Worm (Caenorhabditis elegans) whole organism, midembryonic: ENCODE measurements around the gene cuc-1.

ENCODE experiments used
- T22C8.4 ChIP-seq: fragments of 200-800 bp; sonication (Bioruptor generic); IDR thresholded peaks from 2 replicates; pipeline ENCODE4 v1.3.6; 2022; ENCODE audit warnings: missing genetic modification characterization, missing compliant biosample characterization
- cog-1 ChIP-seq: sonication (generic microtip); optimal IDR thresholded peaks from 2 replicates; lab custom pipeline; 2016; ENCODE audit warnings: missing genetic modification characterization, missing compliant biosample characterization
- flt-1 ChIP-seq: fragments of 200-800 bp; sonication (Bioruptor generic); IDR thresholded peaks from 2 replicates; pipeline ENCODE4 v1.3.6; 2022; ENCODE audit warnings: missing genetic modification characterization, missing compliant biosample characterization
- klf-2 ChIP-seq: fragments of 200-800 bp; sonication (Bioruptor generic); conservative IDR thresholded peaks from 2 replicates; pipeline ENCODE4 v1.3.6; 2022; ENCODE audit warnings: missing genetic modification reagents, missing genetic modification characterization, missing compliant biosample characterization
- med-1 ChIP-seq: sonication (generic microtip); optimal IDR thresholded peaks from 2 replicates; lab custom pipeline; 2017; ENCODE audit warnings: missing genetic modification characterization, mild to moderate bottlenecking, missing compliant biosample characterization, antibody characterized with exemption, missing genetic modification reagents; ENCODE audit not compliant: insufficient read depth
- ref-1 ChIP-seq: fragments of 200-800 bp; sonication (Bioruptor generic); conservative IDR thresholded peaks from 2 replicates; pipeline ENCODE4 v1.3.6; 2022; ENCODE audit warnings: missing genetic modification reagents, missing genetic modification characterization, missing compliant biosample characterization
- tab-1 ChIP-seq: fragments of 200-800 bp; sonication (Bioruptor generic); IDR thresholded peaks from 2 replicates; pipeline ENCODE4 v1.3.6; 2022; ENCODE audit warnings: missing genetic modification characterization, missing compliant biosample characterization
- ztf-23 ChIP-seq: fragments of 200-800 bp; sonication (Bioruptor generic); IDR thresholded peaks from 2 replicates; pipeline ENCODE4 v1.3.6; 2022; ENCODE audit warnings: missing genetic modification reagents, missing genetic modification characterization, missing compliant biosample characterization
- ztf-29 ChIP-seq: fragments of 200-800 bp; sonication (Bioruptor generic); IDR thresholded peaks from 2 replicates; pipeline ENCODE4 v1.3.6; 2022; ENCODE audit warnings: missing genetic modification reagents, missing genetic modification characterization, missing compliant biosample characterization

Gene cuc-1

DNA sequence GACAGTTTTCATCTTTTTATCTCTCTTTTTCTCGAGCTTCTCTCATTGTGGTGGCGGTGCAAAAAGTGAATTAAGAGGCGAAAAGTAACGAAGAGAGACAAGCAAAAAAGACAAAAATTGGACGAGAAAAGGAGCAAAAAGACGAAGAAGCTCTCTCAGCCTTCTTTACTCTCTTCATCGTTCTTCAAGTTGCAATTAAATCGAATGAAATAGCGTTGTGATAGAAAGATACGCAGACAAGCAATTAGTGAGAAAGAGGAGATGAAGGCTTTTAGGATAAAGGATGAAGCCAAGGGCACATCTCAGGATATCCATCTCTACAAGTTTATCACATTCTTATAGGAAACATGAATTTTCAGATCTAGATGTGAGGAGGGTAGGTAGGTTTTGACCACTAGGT, 12.6 kb downstream of the cuc-1 start:
- TF ChIP-seq med-1 (GFP tag; lab: Kevin White, UChicago), result no peak
- TF ChIP-seq T22C8.4 (GFP tag; lab: Robert Waterston, UW), result no peak
- TF ChIP-seq ztf-29 (GFP tag; lab: Robert Waterston, UW), result no peak
- TF ChIP-seq ref-1, result no peak
- no peak for TF ChIP-seq tab-1 (GFP tag; lab: Robert Waterston, UW)
- TF ChIP-seq klf-2 (GFP tag; lab: Robert Waterston, UW), result no peak
- TF ChIP-seq ztf-23 (GFP tag; lab: Robert Waterston, UW), result no peak
- no peak for TF ChIP-seq cog-1 (tag; lab: Kevin White, UChicago)
- no peak for TF ChIP-seq flt-1 (GFP tag; lab: Robert Waterston, UW)

ce11 chrIII:7843536-7843935, 17.2 kb downstream of the cuc-1 start, which contains the start of gene ZK652.8:
Gene ZK652.8, minus strand, starts transcription at chrIII:7843636.
- TF ChIP-seq ztf-29 (GFP tag; lab: Robert Waterston, UW), result no peak
- no peak for TF ChIP-seq cog-1 (tag; lab: Kevin White, UChicago)
- TF ChIP-seq tab-1 (GFP tag; lab: Robert Waterston, UW), result no peak
- no peak for TF ChIP-seq flt-1 (GFP tag; lab: Robert Waterston, UW)
- TF ChIP-seq T22C8.4 (GFP tag; lab: Robert Waterston, UW), result no peak
- TF ChIP-seq ref-1, result no peak
- TF ChIP-seq ztf-23 (GFP tag; lab: Robert Waterston, UW), result no peak
- no peak for TF ChIP-seq med-1 (GFP tag; lab: Kevin White, UChicago)
- TF ChIP-seq klf-2 (GFP tag; lab: Robert Waterston, UW), result no peak

DNA sequence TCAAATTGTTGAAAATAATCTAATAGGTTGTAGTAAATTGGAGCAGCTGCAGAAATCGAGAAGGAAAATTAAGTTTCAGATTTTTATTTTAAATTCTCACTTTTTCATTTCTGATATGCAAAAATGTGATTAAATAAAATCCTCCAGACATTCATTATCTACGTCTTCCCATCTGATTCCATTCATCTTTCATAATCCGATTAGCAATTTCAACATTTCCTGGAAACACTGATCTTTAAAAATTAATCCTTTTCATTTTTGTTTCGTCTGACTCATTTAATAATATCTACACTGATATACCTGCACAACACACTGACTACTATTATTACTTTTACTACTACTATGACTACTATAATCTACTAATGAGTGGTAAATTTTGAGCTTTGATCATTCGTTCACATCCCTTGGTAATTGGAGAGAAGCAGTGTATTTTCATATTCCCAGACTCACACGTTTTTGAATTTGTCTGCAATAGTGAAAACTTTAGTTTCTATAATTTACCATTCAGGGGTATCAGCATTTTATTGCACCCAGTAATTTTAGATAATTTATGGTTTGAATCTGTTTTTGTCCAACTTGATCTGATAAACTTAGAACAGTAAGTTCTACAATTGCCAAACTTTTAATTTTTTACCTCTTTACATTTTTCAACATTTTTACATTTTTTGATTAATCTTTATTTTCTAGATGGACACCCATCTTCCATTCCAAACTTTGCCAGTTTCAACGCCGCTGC, 21.7 kb downstream of the cuc-1 start, which contains the start of gene ceh-23:
TSS of gene ceh-23 (plus strand) at position 686 of the 736 bp plus-strand sequence.
- no peak for TF ChIP-seq tab-1 (GFP tag; lab: Robert Waterston, UW)
- no peak for TF ChIP-seq cog-1 (tag; lab: Kevin White, UChicago)
- TF ChIP-seq med-1 (GFP tag; lab: Kevin White, UChicago), result no peak
- no peak for TF ChIP-seq ztf-29 (GFP tag; lab: Robert Waterston, UW)
- no peak for TF ChIP-seq klf-2 (GFP tag; lab: Robert Waterston, UW)
- TF ChIP-seq ref-1, result no peak
- no peak for TF ChIP-seq T22C8.4 (GFP tag; lab: Robert Waterston, UW)
- no peak for TF ChIP-seq ztf-23 (GFP tag; lab: Robert Waterston, UW)
- TF ChIP-seq flt-1 (GFP tag; lab: Robert Waterston, UW), result no peak

DNA sequence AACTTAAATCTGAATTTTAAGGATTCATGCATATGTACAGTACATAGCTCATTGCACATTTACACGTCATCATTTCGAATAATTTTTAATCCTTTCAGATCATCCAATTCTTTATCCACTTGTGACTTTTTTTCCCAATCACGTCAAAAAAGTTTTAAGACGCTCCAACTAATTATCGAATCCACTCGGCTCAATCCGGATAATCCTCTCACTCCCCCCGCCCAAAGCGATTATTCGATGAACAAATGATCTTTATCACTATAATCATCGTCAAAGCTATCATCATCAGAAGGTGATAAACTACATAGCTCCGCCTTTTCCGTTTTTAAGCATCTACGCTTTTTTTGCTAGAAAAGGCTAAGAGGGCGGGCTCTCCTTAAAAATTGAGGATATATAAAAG, 23.2 kb downstream of the cuc-1 start:
- TF ChIP-seq flt-1 (GFP tag; lab: Robert Waterston, UW) (no peak), T22C8.4 (GFP tag; lab: Robert Waterston, UW) (no peak), ztf-23 (GFP tag; lab: Robert Waterston, UW) (no peak), cog-1 (tag; lab: Kevin White, UChicago) (no peak), klf-2 (GFP tag; lab: Robert Waterston, UW) (no peak), ref-1 (no peak), med-1 (GFP tag; lab: Kevin White, UChicago) (no peak), ztf-29 (GFP tag; lab: Robert Waterston, UW) (no peak)

DNA sequence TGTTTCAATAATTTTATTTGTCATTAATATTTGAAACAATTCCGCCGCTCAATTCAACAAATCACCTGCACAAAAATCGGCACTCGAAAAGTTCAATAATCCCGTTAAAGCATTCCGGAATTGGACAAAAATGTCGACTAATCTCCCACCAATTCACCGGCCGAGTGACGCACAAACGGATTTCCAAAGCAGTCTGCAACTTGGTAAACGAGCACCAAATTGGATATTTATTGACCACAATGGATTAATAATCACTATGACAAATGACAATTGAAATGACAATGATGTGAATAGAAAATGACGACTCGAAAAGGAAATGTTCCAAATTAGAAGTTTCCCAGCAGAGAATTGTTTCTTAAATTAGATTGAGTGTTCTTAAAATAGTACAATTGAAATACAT, 25.1 kb downstream of the cuc-1 start:
- TF ChIP-seq ref-1 (no peak), ztf-23 (GFP tag; lab: Robert Waterston, UW) (no peak), ztf-29 (GFP tag; lab: Robert Waterston, UW) (no peak), klf-2 (GFP tag; lab: Robert Waterston, UW) (no peak), flt-1 (GFP tag; lab: Robert Waterston, UW) (no peak), med-1 (GFP tag; lab: Kevin White, UChicago) (no peak), cog-1 (tag; lab: Kevin White, UChicago) (no peak), tab-1 (GFP tag; lab: Robert Waterston, UW) (no peak), T22C8.4 (GFP tag; lab: Robert Waterston, UW) (no peak)

DNA sequence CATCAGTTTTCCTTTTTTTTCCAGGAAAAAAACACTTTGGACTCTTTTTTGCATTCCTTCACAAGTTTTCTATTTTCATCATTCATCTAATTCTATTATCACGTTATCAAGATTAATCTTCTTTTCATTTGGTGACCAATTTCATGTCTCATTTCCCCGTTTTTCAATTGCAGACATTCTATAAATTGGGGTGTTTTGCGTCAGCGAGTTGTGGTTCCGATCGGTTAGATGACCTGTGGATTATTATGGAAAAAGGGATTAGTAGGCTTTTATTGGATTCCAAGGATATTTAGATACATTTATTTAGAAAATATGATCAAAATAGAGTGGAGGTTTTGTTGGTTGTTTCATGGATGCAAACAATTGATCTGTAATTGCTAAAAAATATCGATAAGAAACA, 25.9 kb downstream of the cuc-1 start:
- TF ChIP-seq ztf-29 (GFP tag; lab: Robert Waterston, UW), result no peak
- TF ChIP-seq tab-1 (GFP tag; lab: Robert Waterston, UW), result no peak
- TF ChIP-seq T22C8.4 (GFP tag; lab: Robert Waterston, UW), result no peak
- TF ChIP-seq ref-1, result no peak
- no peak for TF ChIP-seq cog-1 (tag; lab: Kevin White, UChicago)
- TF ChIP-seq med-1 (GFP tag; lab: Kevin White, UChicago), result no peak
- TF ChIP-seq klf-2 (GFP tag; lab: Robert Waterston, UW), result no peak
- TF ChIP-seq ztf-23 (GFP tag; lab: Robert Waterston, UW), result no peak
- no peak for TF ChIP-seq flt-1 (GFP tag; lab: Robert Waterston, UW)

DNA sequence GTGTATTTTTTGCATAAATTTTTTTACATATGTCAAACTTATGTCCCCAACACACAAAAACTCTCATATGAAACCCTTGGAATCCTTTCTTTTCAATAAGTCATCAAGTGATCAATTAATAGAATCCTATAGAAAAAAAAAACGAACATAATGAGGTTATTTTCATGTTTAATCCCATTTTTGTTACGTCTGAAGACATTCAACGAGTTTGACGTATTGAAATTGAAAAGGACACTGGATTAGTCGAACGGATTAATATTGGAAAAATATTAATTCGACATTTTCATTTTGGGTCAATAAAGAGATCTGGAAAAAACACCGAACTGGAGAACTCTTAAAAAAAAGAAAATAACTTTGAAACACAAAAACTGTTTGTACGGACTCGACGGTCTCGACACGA, 28.3 kb downstream of the cuc-1 start:
- no peak for TF ChIP-seq med-1 (GFP tag; lab: Kevin White, UChicago)

- TF ChIP-seq ztf-29 (GFP tag; lab: Robert Waterston, UW) (no peak), T22C8.4 (GFP tag; lab: Robert Waterston, UW) (no peak), cog-1 (tag; lab: Kevin White, UChicago) (no peak), med-1 (GFP tag; lab: Kevin White, UChicago) (no peak), flt-1 (GFP tag; lab: Robert Waterston, UW) (no peak), ztf-23 (GFP tag; lab: Robert Waterston, UW) (no peak), tab-1 (GFP tag; lab: Robert Waterston, UW) (no peak), klf-2 (GFP tag; lab: Robert Waterston, UW) (no peak), ref-1 (no peak)
These were observed 32.0 kb downstream of the cuc-1 start, which contains the start of the genes egl-45 and kcmf-1 for ce11 chrIII:7828576-7829461. Gene egl-45, minus strand, starts transcription at chrIII:7828626. Gene kcmf-1, plus strand, starts transcription at chrIII:7829411.
